Fruit fly (Drosophila melanogaster) whole organism, embryonic: ENCODE measurements around the gene CG14013.

Source experiments
- Abd-B ChIP-seq: fragments of 200-800 bp; sonication (Bioruptor generic); optimal IDR thresholded peaks from 2 replicates; lab custom pipeline; 2018; ENCODE audit warnings: missing biosample characterization, mild to moderate bottlenecking, missing genetic modification characterization, moderate library complexity
- Blimp-1 ChIP-seq: fragments of 200-800 bp; sonication (Bioruptor generic); optimal IDR thresholded peaks from 3 replicates; lab custom pipeline; 2018; ENCODE audit warnings: missing biosample characterization, missing genetic modification characterization, mild to moderate bottlenecking, moderate library complexity, missing genetic modification reagents
- C15 ChIP-seq: fragments of 200-800 bp; sonication (Bioruptor generic); IDR thresholded peaks from 3 replicates; pipeline ENCODE4 v1.3.6; 2022; ENCODE audit warnings: missing biosample characterization, missing genetic modification characterization
- CG10462 ChIP-seq: fragments of 200-800 bp; sonication (Bioruptor generic); optimal IDR thresholded peaks from 2 replicates; lab custom pipeline; 2016; ENCODE audit warnings: missing biosample characterization, missing genetic modification characterization
- CG12104 ChIP-seq: fragments of 200-800 bp; sonication (Bioruptor generic); optimal IDR thresholded peaks from 3 replicates; lab custom pipeline; 2016; ENCODE audit warnings: missing biosample characterization, missing genetic modification characterization
- CG12236 ChIP-seq: fragments of 200-800 bp; sonication (Bioruptor generic); optimal IDR thresholded peaks from 2 replicates; lab custom pipeline; 2016; ENCODE audit warnings: missing biosample characterization, missing genetic modification characterization
- CG15011 ChIP-seq: fragments of 200-800 bp; sonication (Bioruptor generic); optimal IDR thresholded peaks from 3 replicates; lab custom pipeline; 2018; ENCODE audit warnings: missing biosample characterization, mild to moderate bottlenecking, missing genetic modification characterization
- CG17359 ChIP-seq: fragments of 200-800 bp; sonication (Bioruptor generic); optimal IDR thresholded peaks from 3 replicates; lab custom pipeline; 2018; ENCODE audit warnings: missing biosample characterization, mild to moderate bottlenecking, missing genetic modification characterization, moderate library complexity
- CG17829 ChIP-seq: fragments of 200-800 bp; optimal IDR thresholded peaks from 2 replicates; lab custom pipeline; 2019; ENCODE audit warnings: missing biosample characterization, mild to moderate bottlenecking, missing genetic modification characterization, moderate library complexity
- CG18262 ChIP-seq: fragments of 200-800 bp; optimal IDR thresholded peaks from 3 replicates; lab custom pipeline; 2019; ENCODE audit warnings: missing biosample characterization, mild to moderate bottlenecking, missing genetic modification characterization, moderate library complexity
- CG3281 ChIP-seq: fragments of 200-800 bp; sonication (Bioruptor generic); optimal IDR thresholded peaks from 3 replicates; lab custom pipeline; 2017; ENCODE audit warnings: missing biosample characterization, mild to moderate bottlenecking, missing genetic modification characterization
- CG4424 ChIP-seq: fragments of 200-800 bp; sonication (Bioruptor generic); optimal IDR thresholded peaks from 3 replicates; lab custom pipeline; 2016; ENCODE audit warnings: missing biosample characterization, missing genetic modification characterization
- CG4707 ChIP-seq: fragments of 200-800 bp; sonication (Bioruptor generic); optimal IDR thresholded peaks from 2 replicates; lab custom pipeline; 2018; ENCODE audit warnings: missing biosample characterization, mild to moderate bottlenecking, missing genetic modification characterization, moderate library complexity
- CG5953 ChIP-seq: fragments of 200-800 bp; sonication (Bioruptor generic); IDR thresholded peaks from 2 replicates; pipeline ENCODE4 v1.3.6; 2022; ENCODE audit warnings: missing biosample characterization, missing genetic modification characterization
- CG6175 ChIP-seq: fragments of 200-800 bp; sonication (Bioruptor generic); IDR thresholded peaks from 3 replicates; pipeline ENCODE4 v1.3.6; 2022; ENCODE audit warnings: missing biosample characterization, missing genetic modification characterization
- CG9727 ChIP-seq: fragments of 200-800 bp; sonication (Bioruptor generic); optimal IDR thresholded peaks from 3 replicates; lab custom pipeline; 2017; ENCODE audit warnings: missing biosample characterization, mild to moderate bottlenecking, missing genetic modification characterization
- Deaf1 ChIP-seq: fragments of 200-800 bp; optimal IDR thresholded peaks from 3 replicates; lab custom pipeline; 2019; ENCODE audit warnings: missing biosample characterization, mild to moderate bottlenecking, missing genetic modification characterization, moderate library complexity
- Eip74EF ChIP-seq, 2 experiments: fragments of 200-800 bp in 1 of 2; fragments of >200 bp in 1 of 2; sonication (Bioruptor generic) in 1 of 2; optimal IDR thresholded peaks; 2 replicates each; lab custom pipeline; 2017 to 2019; ENCODE audit warnings: missing biosample characterization in 2 of 2, missing genetic modification characterization in 2 of 2, mild to moderate bottlenecking in 1 of 2, moderate library complexity in 1 of 2
- Elba2 ChIP-seq: fragments of 200-800 bp; sonication (Bioruptor generic); optimal IDR thresholded peaks from 3 replicates; lab custom pipeline; 2016; ENCODE audit warnings: missing biosample characterization, missing genetic modification characterization
- Hand ChIP-seq: fragments of 200-800 bp; sonication (Bioruptor generic); optimal IDR thresholded peaks from 2 replicates; lab custom pipeline; 2017; ENCODE audit warnings: mild to moderate bottlenecking, missing biosample characterization, missing genetic modification reagents, missing genetic modification characterization
- Hey ChIP-seq: fragments of 200-800 bp; sonication (Bioruptor generic); optimal IDR thresholded peaks from 3 replicates; lab custom pipeline; 2018; ENCODE audit warnings: missing biosample characterization, mild to moderate bottlenecking, missing genetic modification characterization
- Hr51 ChIP-seq, 2 experiments: fragments of 200-800 bp; sonication (Bioruptor generic); optimal IDR thresholded peaks; 2 replicates in 1 of 2; 3 replicates in 1 of 2; lab custom pipeline; 2016 to 2018; ENCODE audit warnings: missing biosample characterization in 2 of 2, missing genetic modification characterization in 2 of 2, mild to moderate bottlenecking in 1 of 2, moderate library complexity in 1 of 2
- Nf-YA ChIP-seq: fragments of 200-800 bp; sonication (Bioruptor generic); IDR thresholded peaks from 2 replicates; pipeline ENCODE4 v1.3.6; 2022; ENCODE audit warnings: missing biosample characterization, missing genetic modification characterization
- Scr ChIP-seq: fragments of 200-800 bp; sonication (Bioruptor generic); IDR thresholded peaks from 2 replicates; pipeline ENCODE4 v1.3.6; 2022; ENCODE audit warnings: missing biosample characterization, missing genetic modification characterization; ENCODE audit not compliant: partially characterized antibody
- Sox102F ChIP-seq: fragments of 200-800 bp; sonication (Bioruptor generic); optimal IDR thresholded peaks from 2 replicates; lab custom pipeline; 2018; ENCODE audit warnings: missing biosample characterization, mild to moderate bottlenecking, missing genetic modification characterization, moderate library complexity
- Spps ChIP-seq: fragments of 200-800 bp; sonication (Bioruptor generic); optimal IDR thresholded peaks from 2 replicates; lab custom pipeline; 2018; ENCODE audit warnings: missing biosample characterization, mild to moderate bottlenecking, missing genetic modification characterization
- Xbp1 ChIP-seq: fragments of 200-800 bp; sonication (Bioruptor generic); optimal IDR thresholded peaks from 3 replicates; lab custom pipeline; 2016; ENCODE audit warnings: missing biosample characterization, mild to moderate bottlenecking, missing genetic modification characterization
- al ChIP-seq: fragments of 200-800 bp; sonication (Bioruptor generic); IDR thresholded peaks from 2 replicates; pipeline ENCODE4 v1.3.6; 2022; ENCODE audit warnings: missing biosample characterization, missing genetic modification characterization
- amos ChIP-seq: fragments of 200-800 bp; sonication (Bioruptor generic); IDR thresholded peaks from 2 replicates; pipeline ENCODE4 v1.3.6; 2022; ENCODE audit warnings: missing biosample characterization, missing genetic modification characterization; ENCODE audit not compliant: partially characterized antibody
- bigmax ChIP-seq: fragments of 200-800 bp; sonication (Bioruptor generic); optimal IDR thresholded peaks from 2 replicates; lab custom pipeline; 2018; ENCODE audit warnings: missing biosample characterization, mild to moderate bottlenecking, missing genetic modification characterization
- esg ChIP-seq: fragments of 200-800 bp; sonication (Bioruptor generic); conservative IDR thresholded peaks from 2 replicates; pipeline ENCODE4 v1.3.6; 2022; ENCODE audit warnings: missing biosample characterization, missing genetic modification characterization
- fd3F ChIP-seq: fragments of 200-800 bp; sonication (Bioruptor generic); optimal IDR thresholded peaks from 2 replicates; lab custom pipeline; 2018; ENCODE audit warnings: missing biosample characterization, mild to moderate bottlenecking, missing genetic modification characterization, moderate library complexity
- gcm ChIP-seq: fragments of 200-800 bp; sonication (Bioruptor generic); optimal IDR thresholded peaks from 2 replicates; lab custom pipeline; 2019; ENCODE audit warnings: missing biosample characterization, mild to moderate bottlenecking, missing genetic modification characterization, moderate library complexity
- gsb ChIP-seq: fragments of 200-800 bp; sonication (Bioruptor generic); IDR thresholded peaks from 2 replicates; pipeline ENCODE4 v1.3.6; 2022; ENCODE audit warnings: missing biosample characterization, missing genetic modification characterization
- hbn ChIP-seq: fragments of 200-800 bp; sonication (Bioruptor generic); IDR thresholded peaks from 2 replicates; pipeline ENCODE4 v1.3.6; 2022; ENCODE audit warnings: missing biosample characterization, missing genetic modification characterization; ENCODE audit not compliant: partially characterized antibody
- hkb ChIP-seq, 2 experiments: fragments of 200-800 bp in 1 of 2; fragments of >200 bp in 1 of 2; sonication (Bioruptor generic) in 1 of 2; IDR thresholded peaks in 1 of 2; optimal IDR thresholded peaks in 1 of 2; 2 replicates each; pipeline versions ENCODE4 v1.3.6 to Lab custom; 2017 to 2022; ENCODE audit warnings: missing biosample characterization in 1 of 2, missing genetic modification characterization in 1 of 2
- lab ChIP-seq: fragments of 200-800 bp; sonication (Bioruptor generic); optimal IDR thresholded peaks from 3 replicates; lab custom pipeline; 2017; ENCODE audit warnings: missing biosample characterization, missing genetic modification characterization, mild to moderate bottlenecking, moderate library complexity, missing genetic modification reagents
- oc ChIP-seq: fragments of 200-800 bp; sonication (Bioruptor generic); optimal IDR thresholded peaks from 2 replicates; lab custom pipeline; 2018; ENCODE audit warnings: missing biosample characterization, mild to moderate bottlenecking, missing genetic modification characterization, moderate library complexity
- org-1 ChIP-seq: fragments of 200-800 bp; sonication (Bioruptor generic); optimal IDR thresholded peaks from 2 replicates; lab custom pipeline; 2017; ENCODE audit warnings: missing biosample characterization, missing genetic modification characterization
- p53 ChIP-seq: fragments of 200-800 bp; sonication (Bioruptor generic); optimal IDR thresholded peaks from 2 replicates; lab custom pipeline; 2016; ENCODE audit warnings: missing biosample characterization, missing genetic modification characterization
- pb ChIP-seq: fragments of 200-800 bp; sonication (Bioruptor generic); optimal IDR thresholded peaks from 3 replicates; lab custom pipeline; 2016; ENCODE audit warnings: missing biosample characterization, missing genetic modification characterization
- ro ChIP-seq: fragments of 200-800 bp; sonication (Bioruptor generic); IDR thresholded peaks from 2 replicates; pipeline ENCODE4 v1.3.6; 2022; ENCODE audit warnings: missing biosample characterization, missing genetic modification characterization
- sc ChIP-seq, 3 experiments: fragments of >200 bp in 2 of 3; fragments of 200-800 bp in 1 of 3; sonication (Bioruptor generic) in 1 of 3; optimal IDR thresholded peaks; 2 replicates in 2 of 3; 3 replicates in 1 of 3; lab custom pipeline; 2017; ENCODE audit warnings: mild to moderate bottlenecking in 1 of 3, missing biosample characterization in 1 of 3, missing genetic modification characterization in 1 of 3, missing genetic modification reagents in 1 of 3
- slbo ChIP-seq: fragments of 200-800 bp; sonication (Bioruptor generic); IDR thresholded peaks from 2 replicates; pipeline ENCODE4 v1.3.6; 2022; ENCODE audit warnings: missing biosample characterization, missing genetic modification characterization
- tgo ChIP-seq: fragments of 200-800 bp; sonication (Bioruptor generic); IDR thresholded peaks from 3 replicates; pipeline ENCODE4 v1.3.6; 2022; ENCODE audit warnings: missing biosample characterization, missing genetic modification characterization
- zen ChIP-seq: fragments of 200-800 bp; sonication (Bioruptor generic); optimal IDR thresholded peaks from 3 replicates; lab custom pipeline; 2018; ENCODE audit warnings: missing biosample characterization, mild to moderate bottlenecking, missing genetic modification characterization, moderate library complexity
- zfh2 ChIP-seq: fragments of 200-800 bp; sonication (Bioruptor generic); optimal IDR thresholded peaks from 2 replicates; lab custom pipeline; 2016; ENCODE audit warnings: missing biosample characterization, missing genetic modification characterization

The CG14013 gene

dm6 chr2L:5546518-5547287 is 6.9 kb downstream of the CG14013 start, which contains the start of gene Oscillin (continued):
- peak in 1 of 2 experiments; percentile 80 for TF ChIP-seq Eip74EF (GFP tag; optimal IDR thresholded peaks at IDR 0.05; lab: Kevin White, UChicago)
- TF ChIP-seq Scr: peak; percentile 59
- TF ChIP-seq al (GFP tag; lab: Robert Waterston, UW): peak; percentile 74
- TF ChIP-seq CG5953 (GFP tag; lab: Robert Waterston, UW): 0 out of 2 replicates have a peak, but pooled peaks have one; percentile 28
- peak; percentile 22; the same call in 1 of the 2 replicates for TF ChIP-seq amos
- TF ChIP-seq Spps: peak; percentile 84
- TF ChIP-seq esg (GFP tag; lab: Robert Waterston, UW): peak; percentile 66
- no peak for TF ChIP-seq zfh2 (GFP tag; lab: Kevin White, UChicago)
- 0 out of 3 replicates have a peak, but pooled peaks have one; percentile 48 for TF ChIP-seq C15 (GFP tag; lab: Robert Waterston, UW)
- TF ChIP-seq Hr51 (GFP tag; optimal IDR thresholded peaks at IDR 0.05; lab: Kevin White, UChicago): peak; percentile 36 to 92
- peak; percentile 79 for TF ChIP-seq slbo (GFP tag; lab: Robert Waterston, UW)
- TF ChIP-seq CG10462: no peak
- no peak for TF ChIP-seq p53 (GFP tag; lab: Kevin White, UChicago)
- peak; percentile 93 for TF ChIP-seq CG18262 (tag; lab: Kevin White, UChicago)
- peak; percentile 80 for TF ChIP-seq Xbp1 (GFP tag; lab: Kevin White, UChicago)
- TF ChIP-seq sc (optimal IDR thresholded peaks at IDR 0.05; lab: Kevin White, UChicago): no peak
- no peak for TF ChIP-seq sc (GFP tag; optimal IDR thresholded peaks at IDR 0.05; lab: Kevin White, UChicago)
- peak; percentile 50; the same call in 1 of the 2 replicates for TF ChIP-seq hbn (GFP tag; lab: Robert Waterston, UW)
- no peak for TF ChIP-seq bigmax (GFP tag; lab: Kevin White, UChicago)
- TF ChIP-seq CG12104 (GFP tag; lab: Kevin White, UChicago): peak; percentile 80
- no peak for TF ChIP-seq hkb (optimal IDR thresholded peaks at IDR 0.05; lab: Kevin White, UChicago)
- peak; percentile 89 for TF ChIP-seq hkb (GFP tag; IDR thresholded peaks at IDR 0.05; lab: Robert Waterston, UW)
- TF ChIP-seq Deaf1 (tag; lab: Kevin White, UChicago): peak; percentile 69
- peak; percentile 52 for TF ChIP-seq org-1 (GFP tag; lab: Kevin White, UChicago)
- TF ChIP-seq gsb (GFP tag; lab: Robert Waterston, UW): peak; percentile 66
- TF ChIP-seq Abd-B (GFP tag; lab: Kevin White, UChicago): peak; percentile 52
- peak; percentile 88 for TF ChIP-seq tgo
- TF ChIP-seq Blimp-1: peak; percentile 100
- TF ChIP-seq lab: peak; percentile 88
- no peak for TF ChIP-seq gcm (GFP tag; lab: Kevin White, UChicago)
- TF ChIP-seq CG12236 (GFP tag; lab: Kevin White, UChicago): no peak
- no peak for TF ChIP-seq Elba2 (GFP tag; lab: Kevin White, UChicago)
- TF ChIP-seq CG4707 (GFP tag; lab: Kevin White, UChicago): no peak
- no peak for TF ChIP-seq CG6175 (GFP tag; lab: Robert Waterston, UW)
- TF ChIP-seq fd3F (GFP tag; lab: Kevin White, UChicago): peak; percentile 74
- TF ChIP-seq CG3281 (GFP tag; lab: Kevin White, UChicago): peak; percentile 80
- peak; percentile 51; the same call in 1 of the 2 replicates for TF ChIP-seq ro (GFP tag; lab: Robert Waterston, UW)
- peak; percentile 91 for TF ChIP-seq Sox102F (GFP tag; lab: Kevin White, UChicago)
- peak; percentile 91 for TF ChIP-seq CG17359 (tag; lab: Kevin White, UChicago)
- peak; percentile 87 for TF ChIP-seq oc (tag; lab: Kevin White, UChicago)
- TF ChIP-seq CG17829 (tag; lab: Kevin White, UChicago): peak; percentile 92
- TF ChIP-seq Hand (GFP tag; lab: Kevin White, UChicago): no peak
- TF ChIP-seq CG9727 (GFP tag; lab: Kevin White, UChicago): peak; percentile 88
- TF ChIP-seq pb (GFP tag; lab: Kevin White, UChicago): no peak
- TF ChIP-seq zen (tag; lab: Kevin White, UChicago): no peak
- peak; percentile 84 for TF ChIP-seq CG4424 (GFP tag; lab: Kevin White, UChicago)
- peak; percentile 66 for TF ChIP-seq CG15011 (GFP tag; lab: Kevin White, UChicago)
- peak; percentile 75 for TF ChIP-seq Nf-YA (GFP tag; lab: Robert Waterston, UW)
- TF ChIP-seq Hey (tag; lab: Kevin White, UChicago): no peak
